Worm (Caenorhabditis elegans): ENCODE results near the gene F35H10.10.

DNA sequence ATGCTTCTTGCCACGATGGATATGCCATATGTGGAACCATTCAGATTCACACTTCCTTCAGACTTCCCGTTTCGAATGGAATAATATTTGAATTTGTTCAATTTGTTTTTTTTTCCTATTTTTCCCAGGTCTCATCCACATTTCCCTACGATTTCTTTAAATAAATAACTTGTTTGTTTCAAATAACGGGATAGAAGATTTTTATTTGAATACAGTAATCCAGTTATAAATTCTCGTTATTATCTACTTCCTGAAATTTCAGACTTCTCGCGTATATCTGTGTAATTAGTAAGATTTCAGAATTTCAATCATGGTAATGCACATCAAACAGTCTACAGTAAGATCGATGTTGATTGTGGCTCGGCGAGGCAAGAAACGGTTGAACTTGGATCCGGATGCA lies 12.3 kb downstream of the F35H10.10 start, which contains the start of gene F35H10.5:
- no peak for TF ChIP-seq F49E8.2 (tag; optimal IDR thresholded peaks at IDR 0.05; ENCODE audit: insufficient read depth)
- no peak for TF ChIP-seq somi-1 (GFP tag; optimal IDR thresholded peaks at IDR 0.05)
- no peak for TF ChIP-seq K12H6.12 (tag; optimal IDR thresholded peaks at IDR 0.05)
- no peak for TF ChIP-seq dpl-1 (GFP tag; optimal IDR thresholded peaks at IDR 0.05)
- no peak for TF ChIP-seq ama-1 (optimal IDR thresholded peaks at IDR 0.05)
- TF ChIP-seq ama-1 (GFP tag; optimal IDR thresholded peaks at IDR 0.05): no peak
- no peak for TF ChIP-seq egl-18 (GFP tag; IDR thresholded peaks at IDR 0.05)
- TF ChIP-seq nfya-2 (GFP tag; IDR thresholded peaks at IDR 0.05): no peak
- TF ChIP-seq Y53F4B.3 (GFP tag; IDR thresholded peaks at IDR 0.05): no peak
- TF ChIP-seq ztf-25 (GFP tag; IDR thresholded peaks at IDR 0.05): no peak
- TF ChIP-seq tbx-9 (tag; optimal IDR thresholded peaks at IDR 0.05; ENCODE audit: borderline replicate concordance): no peak

Measured in whole organism, young adult.